Fruit fly (Drosophila melanogaster): ENCODE results near the gene CG31627.

- TF ChIP-seq EcR (GFP tag; optimal IDR thresholded peaks at IDR 0.05) (no peak), CG34367 (tag; optimal IDR thresholded peaks at IDR 0.05) (no peak), Pif1B (GFP tag; optimal IDR thresholded peaks at IDR 0.05) (no peak)
These were observed 29.7 kb downstream of the CG31627 start, which contains the start of gene CG31988 for dm6 chr2L:21202702-21203101.

All from whole organism, pupa.